Worm (Caenorhabditis elegans) whole organism, L4/young adult: ENCODE measurements around the gene clec-124.

Experiments
- W03F9.2 ChIP-seq: fragments of 150-350 bp; optimal IDR thresholded peaks from 2 replicates; lab custom pipeline; 2014; ENCODE audit warnings: missing biosample characterization, missing genetic modification characterization
- dao-5 ChIP-seq: sonication (generic microtip); optimal IDR thresholded peaks from 2 replicates; lab custom pipeline; 2016; ENCODE audit warnings: missing genotype, missing genetic modification characterization, moderate library complexity, missing compliant biosample characterization
- him-1 ChIP-seq: sonication (generic microtip); optimal IDR thresholded peaks from 2 replicates; lab custom pipeline; 2016; ENCODE audit warnings: missing genotype, missing genetic modification reagents, missing genetic modification characterization, missing compliant biosample characterization

DNA sequence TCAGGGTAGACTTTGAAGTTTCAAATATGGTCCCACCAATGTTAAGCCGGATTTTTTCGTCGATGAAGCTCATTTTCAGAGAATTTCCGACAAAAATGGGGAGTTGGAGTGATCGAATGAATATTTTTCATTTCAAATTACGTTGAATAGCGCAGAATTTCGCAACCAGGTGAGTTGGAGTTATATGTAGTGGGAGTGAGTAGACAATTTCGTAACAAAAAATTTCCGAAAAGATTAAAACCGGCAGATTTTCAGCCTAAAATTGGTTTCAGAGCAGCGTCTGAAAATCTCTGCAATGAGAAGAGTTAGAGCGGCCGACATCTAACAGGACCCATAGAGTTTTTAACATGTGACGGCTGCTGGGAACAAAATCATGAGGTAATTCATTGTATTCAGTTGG, 40.8 kb upstream of the clec-124 start, which contains the start of gene sdz-35:
- no peak for TF ChIP-seq him-1
- no peak for TF ChIP-seq dao-5 (tag; lab: Kevin White, UChicago)
- TF ChIP-seq W03F9.2 (tag; lab: Kevin White, UChicago), result no peak
